Worm (Caenorhabditis elegans) whole organism, L4 larva: ENCODE data around the gene K12H6.9.
A peak's percentile ranks its signal among the peaks of the same experiment; 100 is the strongest.

Source experiments
- D1046.2 ChIP-seq: fragments of 200-800 bp; sonication (Bioruptor generic); IDR thresholded peaks from 2 replicates; pipeline ENCODE4 v1.3.6; 2022; ENCODE audit warnings: missing genetic modification characterization, missing compliant biosample characterization
- F37D6.2 ChIP-seq: sonication (generic microtip); optimal IDR thresholded peaks from 2 replicates; lab custom pipeline; 2016; ENCODE audit warnings: mild to moderate bottlenecking, missing genetic modification characterization, missing compliant biosample characterization
- F49E8.2 ChIP-seq: sonication (generic microtip); optimal IDR thresholded peaks from 2 replicates; lab custom pipeline; 2016; ENCODE audit warnings: missing compliant biosample characterization, mild to moderate bottlenecking, missing genetic modification characterization, borderline replicate concordance
- T20F7.1 ChIP-seq: fragments of 200-800 bp; sonication (Bioruptor generic); optimal IDR thresholded peaks from 2 replicates; lab custom pipeline; 2018; ENCODE audit warnings: mild to moderate bottlenecking, missing genetic modification characterization, missing compliant biosample characterization
- T26A8.4 ChIP-seq: fragments of 200-800 bp; sonication (Bioruptor generic); IDR thresholded peaks from 2 replicates; pipeline ENCODE4 v1.3.6; 2022; ENCODE audit warnings: missing genetic modification characterization, missing compliant biosample characterization
- Y105C5A.15 ChIP-seq: fragments of 200-800 bp; sonication (Bioruptor generic); IDR thresholded peaks from 2 replicates; pipeline ENCODE4 v1.3.6; 2022; ENCODE audit warnings: missing genetic modification characterization, missing compliant biosample characterization
- Y5F2A.4 ChIP-seq: fragments of 200-800 bp; sonication (Bioruptor generic); optimal IDR thresholded peaks from 2 replicates; lab custom pipeline; 2018; ENCODE audit warnings: mild to moderate bottlenecking, missing genetic modification characterization, missing compliant biosample characterization
- Y75B8A.6 ChIP-seq: fragments of 200-800 bp; sonication (Bioruptor generic); IDR thresholded peaks from 2 replicates; pipeline ENCODE4 v1.3.6; 2022; ENCODE audit warnings: missing genetic modification reagents, missing genetic modification characterization, missing compliant biosample characterization
- ZK337.2 ChIP-seq: fragments of 200-800 bp; sonication (Bioruptor generic); IDR thresholded peaks from 2 replicates; pipeline ENCODE4 v1.3.6; 2022; ENCODE audit warnings: missing genetic modification reagents, missing genetic modification characterization, missing compliant biosample characterization
- aha-1 ChIP-seq: fragments of 150-350 bp; peaks from one replicate; lab custom pipeline; 2014; ENCODE audit warnings: missing biosample characterization, missing genetic modification characterization
- aly-2 ChIP-seq: sonication (generic microtip); optimal IDR thresholded peaks from 2 replicates; lab custom pipeline; 2018; ENCODE audit warnings: missing biosample characterization, missing genetic modification characterization
- ceh-20 ChIP-seq: fragments of 200-800 bp; sonication (Bioruptor generic); IDR thresholded peaks from 2 replicates; pipeline ENCODE4 v1.3.6; 2022; ENCODE audit warnings: missing genetic modification reagents, missing genetic modification characterization, missing compliant biosample characterization
- ceh-82 ChIP-seq: sonication (generic microtip); optimal IDR thresholded peaks from 2 replicates; lab custom pipeline; 2017; ENCODE audit warnings: missing biosample characterization, missing genetic modification characterization
- ctbp-1 ChIP-seq: fragments of 200-800 bp; sonication (Bioruptor generic); IDR thresholded peaks from 2 replicates; pipeline ENCODE4 v1.3.6; 2022; ENCODE audit warnings: missing genetic modification reagents, missing genetic modification characterization, missing compliant biosample characterization
- daf-12 ChIP-seq: fragments of 150-350 bp; optimal IDR thresholded peaks from 2 replicates; lab custom pipeline; 2014; ENCODE audit warnings: missing biosample characterization, missing genetic modification reagents, missing genetic modification characterization
- duxl-1 ChIP-seq: sonication (generic microtip); optimal IDR thresholded peaks from 2 replicates; lab custom pipeline; 2016; ENCODE audit warnings: mild to moderate bottlenecking, missing genetic modification characterization, moderate library complexity, missing compliant biosample characterization; ENCODE audit not compliant: poor library complexity
- egl-27 ChIP-seq: sonication (generic microtip); optimal IDR thresholded peaks from 3 replicates; lab custom pipeline; 2017; ENCODE audit warnings: missing biosample characterization, missing genetic modification reagents, missing genetic modification characterization
- egl-43 ChIP-seq: fragments of 200-800 bp; sonication (Bioruptor generic); IDR thresholded peaks from 2 replicates; pipeline ENCODE4 v1.3.6; 2022; ENCODE audit warnings: missing genetic modification reagents, missing genetic modification characterization, missing compliant biosample characterization
- fkh-10 ChIP-seq: fragments of 150-350 bp; optimal IDR thresholded peaks from 2 replicates; lab custom pipeline; 2014; ENCODE audit warnings: missing biosample characterization, missing genetic modification reagents, missing genetic modification characterization
- fos-1 ChIP-seq: fragments of 150-350 bp; optimal IDR thresholded peaks from 2 replicates; lab custom pipeline; 2014; ENCODE audit warnings: missing biosample characterization, missing genetic modification characterization
- gei-8 ChIP-seq: fragments of 200-800 bp; sonication (Bioruptor generic); optimal IDR thresholded peaks from 2 replicates; lab custom pipeline; 2018; ENCODE audit warnings: mild to moderate bottlenecking, missing genetic modification characterization, missing compliant biosample characterization
- hlh-30 ChIP-seq: sonication (generic microtip); optimal IDR thresholded peaks from 2 replicates; lab custom pipeline; 2017; ENCODE audit warnings: antibody characterized with exemption, mild to moderate bottlenecking, missing genetic modification characterization, missing compliant biosample characterization; ENCODE audit not compliant: insufficient read depth
- lin-38 ChIP-seq: fragments of 200-800 bp; sonication (Bioruptor generic); IDR thresholded peaks from 2 replicates; pipeline ENCODE4 v1.3.6; 2022; ENCODE audit warnings: missing genetic modification reagents, missing genetic modification characterization, missing compliant biosample characterization
- lin-39 ChIP-seq: fragments of 150-350 bp; optimal IDR thresholded peaks from 2 replicates; lab custom pipeline; 2014; ENCODE audit warnings: missing biosample characterization, missing genetic modification reagents, missing genetic modification characterization
- lsy-2 ChIP-seq, 2 experiments: fragments of 150-350 bp in 1 of 2; sonication (generic microtip) in 1 of 2; optimal IDR thresholded peaks; 2 replicates each; lab custom pipeline; 2014 to 2017; ENCODE audit warnings: missing biosample characterization in 2 of 2, missing genetic modification characterization in 2 of 2
- madf-9 ChIP-seq: fragments of 200-800 bp; sonication (Bioruptor generic); conservative IDR thresholded peaks from 2 replicates; pipeline ENCODE4 v1.3.6; 2022; ENCODE audit warnings: missing genetic modification reagents, missing genetic modification characterization, missing compliant biosample characterization
- mep-1 ChIP-seq: fragments of 150-350 bp; sonication (generic microtip); optimal IDR thresholded peaks from 3 replicates; lab custom pipeline; 2014; ENCODE audit warnings: missing biosample characterization, missing genetic modification characterization
- mes-2 ChIP-seq: sonication (generic microtip); optimal IDR thresholded peaks from 2 replicates; lab custom pipeline; 2016; ENCODE audit warnings: missing genotype, mild to moderate bottlenecking, missing genetic modification characterization, missing compliant biosample characterization; ENCODE audit not compliant: poor library complexity, severe bottlenecking
- nhr-102 ChIP-seq: sonication (generic microtip); optimal IDR thresholded peaks from 2 replicates; lab custom pipeline; 2016; ENCODE audit warnings: mild to moderate bottlenecking, missing genetic modification characterization, moderate library complexity, missing compliant biosample characterization
- nhr-11 ChIP-seq: fragments of 150-350 bp; optimal IDR thresholded peaks from 2 replicates; lab custom pipeline; 2014; ENCODE audit warnings: missing biosample characterization, missing genetic modification characterization
- nhr-111 ChIP-seq: fragments of 200-800 bp; sonication (Bioruptor generic); optimal IDR thresholded peaks from 2 replicates; lab custom pipeline; 2018; ENCODE audit warnings: mild to moderate bottlenecking, missing genetic modification characterization, missing compliant biosample characterization
- nhr-25 ChIP-seq: sonication (generic microtip); optimal IDR thresholded peaks from 2 replicates; lab custom pipeline; 2017; ENCODE audit warnings: missing genetic modification characterization, mild to moderate bottlenecking, missing compliant biosample characterization, antibody characterized with exemption, moderate library complexity, borderline replicate concordance; ENCODE audit not compliant: insufficient read depth
- nhr-28 ChIP-seq: fragments of 150-350 bp; optimal IDR thresholded peaks from 2 replicates; lab custom pipeline; 2014; ENCODE audit warnings: missing biosample characterization, missing genetic modification characterization
- nhr-41 ChIP-seq: fragments of 200-800 bp; sonication (Bioruptor generic); IDR thresholded peaks from 2 replicates; pipeline ENCODE4 v1.3.6; 2022; ENCODE audit warnings: missing genetic modification reagents, missing genetic modification characterization, missing compliant biosample characterization
- nhr-6 ChIP-seq: fragments of 150-350 bp; optimal IDR thresholded peaks from 2 replicates; lab custom pipeline; 2014; ENCODE audit warnings: missing biosample characterization, missing genetic modification characterization
- nhr-76 ChIP-seq: fragments of 150-350 bp; optimal IDR thresholded peaks from 2 replicates; lab custom pipeline; 2014; ENCODE audit warnings: missing biosample characterization, missing genetic modification characterization
- php-3 ChIP-seq: fragments of 200-800 bp; sonication (Bioruptor generic); IDR thresholded peaks from 2 replicates; pipeline ENCODE4 v1.3.6; 2022; ENCODE audit warnings: missing genetic modification reagents, missing genetic modification characterization, missing compliant biosample characterization
- snpc-1.2 ChIP-seq: fragments of 200-800 bp; sonication (Bioruptor generic); IDR thresholded peaks from 2 replicates; pipeline ENCODE4 v1.3.6; 2022; ENCODE audit warnings: missing genetic modification reagents, missing genetic modification characterization, missing compliant biosample characterization
- tra-1 ChIP-seq: fragments of 200-800 bp; sonication (Bioruptor generic); IDR thresholded peaks from 2 replicates; pipeline ENCODE4 v1.3.6; 2022; ENCODE audit warnings: missing genetic modification reagents, missing genetic modification characterization, missing compliant biosample characterization
- unc-62 ChIP-seq, 3 experiments: fragments of 150-350 bp in 1 of 3; sonication (generic microtip); optimal IDR thresholded peaks in 2 of 3; peaks in 1 of 3; 1 replicate in 1 of 3; 2 replicates in 2 of 3; lab custom pipeline; 2014 to 2017; ENCODE audit warnings: missing biosample characterization in 3 of 3, missing genetic modification characterization in 3 of 3, missing genetic modification reagents in 3 of 3, missing genotype in 1 of 3
- zfp-2 ChIP-seq: sonication (generic microtip); optimal IDR thresholded peaks from 2 replicates; lab custom pipeline; 2016; ENCODE audit warnings: mild to moderate bottlenecking, missing genetic modification characterization, missing compliant biosample characterization

K12H6.9 gene

ce11 chrII:2859873-2860821 is 35.9 kb downstream of the K12H6.9 start (continued):
- TF ChIP-seq snpc-1.2 (GFP tag; lab: Robert Waterston, UW) (no peak), Y5F2A.4 (GFP tag; lab: Kevin White, UChicago) (no peak), tra-1 (GFP tag; lab: Robert Waterston, UW) (0 out of 2 replicates have a peak, but pooled peaks have one; percentile 40), mes-2 (peak; percentile 5), zfp-2 (tag; lab: Kevin White, UChicago) (no peak), nhr-28 (peak; percentile 29), ceh-20 (no peak), T20F7.1 (GFP tag; lab: Kevin White, UChicago) (no peak), F37D6.2 (tag; lab: Kevin White, UChicago) (no peak), mep-1 (tag; lab: Kevin White, UChicago) (no peak), ZK337.2 (GFP tag; lab: Robert Waterston, UW) (no peak), gei-8 (GFP tag; lab: Kevin White, UChicago) (peak; percentile 31), nhr-111 (GFP tag; lab: Kevin White, UChicago) (peak; percentile 3), ctbp-1 (no peak), daf-12 (tag; lab: Kevin White, UChicago) (no peak), unc-62 (GFP tag; optimal IDR thresholded peaks at IDR 0.05 in 1 of 2; lab: Kevin White, UChicago) (peak in 1 of 2 experiments; percentile 42), unc-62 (tag; optimal IDR thresholded peaks at IDR 0.05; lab: Kevin White, UChicago) (no peak), nhr-25 (tag; lab: Kevin White, UChicago) (no peak), aha-1 (tag; lab: Kevin White, UChicago) (no peak), ceh-82 (no peak), fos-1 (tag; lab: Kevin White, UChicago) (no peak), madf-9 (GFP tag; lab: Robert Waterston, UW) (0 out of 2 replicates have a peak, but pooled peaks have one; percentile 4), T26A8.4 (GFP tag; lab: Robert Waterston, UW) (0 out of 2 replicates have a peak, but pooled peaks have one; percentile 28), lin-38 (peak; percentile 66), egl-43 (peak; percentile 90), duxl-1 (tag; lab: Kevin White, UChicago) (no peak), aly-2 (tag; lab: Kevin White, UChicago) (no peak), nhr-41 (GFP tag; lab: Robert Waterston, UW) (no peak), nhr-76 (tag; lab: Kevin White, UChicago) (no peak), fkh-10 (GFP tag; lab: Kevin White, UChicago) (no peak), Y75B8A.6 (no peak), lin-39 (tag; lab: Kevin White, UChicago) (no peak), php-3 (GFP tag; lab: Robert Waterston, UW) (0 out of 2 replicates have a peak, but pooled peaks have one; percentile 30), egl-27 (tag; lab: Kevin White, UChicago) (no peak), F49E8.2 (tag; lab: Kevin White, UChicago) (no peak), lsy-2 (tag; optimal IDR thresholded peaks at IDR 0.05; lab: Kevin White, UChicago) (no peak), nhr-6 (no peak), nhr-11 (tag; lab: Kevin White, UChicago) (no peak), Y105C5A.15 (GFP tag; lab: Robert Waterston, UW) (0 out of 2 replicates have a peak, but pooled peaks have one; percentile 65), hlh-30 (tag; lab: Kevin White, UChicago) (no peak), D1046.2 (GFP tag; lab: Robert Waterston, UW) (0 out of 2 replicates have a peak, but pooled peaks have one; percentile 46), nhr-102 (tag; lab: Kevin White, UChicago) (peak; percentile 36)
- TF ChIP-seq, all 104 proteins: peak for 27
